Fruit fly (Drosophila melanogaster) whole organism, prepupa: ENCODE measurements around the gene CG31546.

ENCODE experiments used
- Sox102F ChIP-seq: fragments of 200-800 bp; sonication (Bioruptor generic); optimal IDR thresholded peaks from 2 replicates; lab custom pipeline; 2016; ENCODE audit warnings: missing biosample characterization, mild to moderate bottlenecking, missing genetic modification characterization
- achi ChIP-seq: fragments of 200-800 bp; sonication (Bioruptor generic); optimal IDR thresholded peaks from 3 replicates; lab custom pipeline; 2016; ENCODE audit warnings: missing biosample characterization, missing genetic modification characterization
- acj6 ChIP-seq: fragments of 200-800 bp; sonication (Bioruptor generic); optimal IDR thresholded peaks from 3 replicates; lab custom pipeline; 2016; ENCODE audit warnings: missing biosample characterization, missing genetic modification characterization
- topi ChIP-seq: fragments of 200-800 bp; sonication (Bioruptor generic); optimal IDR thresholded peaks from 3 replicates; lab custom pipeline; 2016; ENCODE audit warnings: missing biosample characterization, missing genetic modification characterization
- vri ChIP-seq: fragments of 200-800 bp; sonication (Bioruptor generic); optimal IDR thresholded peaks from 3 replicates; lab custom pipeline; 2016; ENCODE audit warnings: missing biosample characterization, mild to moderate bottlenecking, missing genetic modification characterization

- TF ChIP-seq topi (GFP tag; lab: Kevin White, UChicago): no peak
- TF ChIP-seq achi (GFP tag; lab: Kevin White, UChicago): no peak
- TF ChIP-seq vri: no peak
- no peak for TF ChIP-seq acj6 (GFP tag; lab: Kevin White, UChicago)
- no peak for TF ChIP-seq Sox102F (GFP tag; lab: Kevin White, UChicago)
Measured at dm6 chr3R:5671265-5671663, 35.8 kb upstream of the CG31546 start.
